Fruit fly (Drosophila melanogaster) whole organism, wandering third instar larva: ENCODE data around the gene CG42538.

ENCODE experiments used
- Abd-B ChIP-seq: fragments of >200 bp; optimal IDR thresholded peaks from 2 replicates; lab custom pipeline; 2017; ENCODE audit warnings: missing biosample characterization, missing genetic modification characterization
- CrebA ChIP-seq: fragments of 200-800 bp; sonication (Bioruptor generic); optimal IDR thresholded peaks from 2 replicates; lab custom pipeline; 2016; ENCODE audit warnings: missing biosample characterization, mild to moderate bottlenecking, missing genetic modification characterization, borderline replicate concordance
- Dfd ChIP-seq: fragments of >200 bp; optimal IDR thresholded peaks from 2 replicates; lab custom pipeline; 2017; ENCODE audit warnings: missing biosample characterization, missing genetic modification characterization
- Dif ChIP-seq: fragments of 200-275, 200-300 bp; sonication (Bioruptor generic); optimal IDR thresholded peaks from 2 replicates; lab custom pipeline; 2018; ENCODE audit warnings: missing biosample characterization, missing genetic modification characterization; ENCODE audit not compliant: partially characterized antibody
- HLH106 ChIP-seq: fragments of 200-800 bp; optimal IDR thresholded peaks from 3 replicates; lab custom pipeline; 2019; ENCODE audit warnings: missing biosample characterization, mild to moderate bottlenecking, missing genetic modification characterization, moderate library complexity
- Hnf4 ChIP-seq: fragments of 200-800 bp; sonication (Bioruptor generic); optimal IDR thresholded peaks from 2 replicates; lab custom pipeline; 2016; ENCODE audit warnings: missing biosample characterization, mild to moderate bottlenecking, missing genetic modification characterization
- Hr78 ChIP-seq: fragments of >200 bp; optimal IDR thresholded peaks from 2 replicates; lab custom pipeline; 2017; ENCODE audit warnings: missing biosample characterization, missing genetic modification characterization
- Hr83 ChIP-seq: fragments of 200-300 bp; sonication (Bioruptor generic); optimal IDR thresholded peaks from 2 replicates; lab custom pipeline; 2016; ENCODE audit warnings: missing biosample characterization, mild to moderate bottlenecking, missing genetic modification characterization, moderate library complexity; ENCODE audit not compliant: poor library complexity, severe bottlenecking
- Jra ChIP-seq: sonication (Bioruptor generic); optimal IDR thresholded peaks from 2 replicates; lab custom pipeline; 2016; ENCODE audit warnings: missing biosample characterization, missing genetic modification characterization
- Mio ChIP-seq: sonication (Bioruptor generic); optimal IDR thresholded peaks from 2 replicates; lab custom pipeline; 2016; ENCODE audit warnings: missing biosample characterization, missing genetic modification characterization
- Myc ChIP-seq: fragments of >200 bp; optimal IDR thresholded peaks from 2 replicates; lab custom pipeline; 2017
- N ChIP-seq: fragments of >200 bp; optimal IDR thresholded peaks from 2 replicates; lab custom pipeline; 2018; ENCODE audit warnings: missing biosample characterization, missing external identifiers, missing genetic modification characterization
- OdsH ChIP-seq: fragments of 200-800 bp; sonication (Bioruptor generic); optimal IDR thresholded peaks from 2 replicates; lab custom pipeline; 2016; ENCODE audit warnings: missing biosample characterization, mild to moderate bottlenecking, missing genetic modification characterization
- Rel ChIP-seq, 2 experiments: fragments of 200-800 bp; sonication (Bioruptor generic) in 1 of 2; optimal IDR thresholded peaks; 2 replicates in 1 of 2; 3 replicates in 1 of 2; lab custom pipeline; 2016 to 2019; ENCODE audit warnings: mild to moderate bottlenecking in 2 of 2, missing biosample characterization in 2 of 2, missing genetic modification characterization in 2 of 2, moderate library complexity in 1 of 2
- Sp1 ChIP-seq: fragments of 200-800 bp; sonication (Bioruptor generic); optimal IDR thresholded peaks from 3 replicates; lab custom pipeline; 2019; ENCODE audit warnings: missing biosample characterization, mild to moderate bottlenecking, missing genetic modification characterization, moderate library complexity
- Vsx2 ChIP-seq: fragments of 200-300, 225-300 bp; sonication (Bioruptor generic); optimal IDR thresholded peaks from 2 replicates; lab custom pipeline; 2018; ENCODE audit warnings: missing biosample characterization, missing genetic modification characterization; ENCODE audit not compliant: partially characterized antibody
- br ChIP-seq: fragments of 200-800 bp; sonication (Bioruptor generic); optimal IDR thresholded peaks from 2 replicates; lab custom pipeline; 2016; ENCODE audit warnings: missing biosample characterization, missing genetic modification characterization
- brk ChIP-seq: fragments of 200-800 bp; sonication (Bioruptor generic); optimal IDR thresholded peaks from 2 replicates; lab custom pipeline; 2016; ENCODE audit warnings: missing biosample characterization, mild to moderate bottlenecking, missing genetic modification characterization
- dmrt93B ChIP-seq: fragments of 200-800 bp; sonication (Bioruptor generic); optimal IDR thresholded peaks from 2 replicates; lab custom pipeline; 2018; ENCODE audit warnings: missing biosample characterization, mild to moderate bottlenecking, missing genetic modification characterization
- foxo ChIP-seq, 2 experiments: fragments of 200-800 bp; sonication (Bioruptor generic); optimal IDR thresholded peaks; 2 replicates in 1 of 2; 3 replicates in 1 of 2; lab custom pipeline; 2016 to 2017; ENCODE audit warnings: missing biosample characterization in 2 of 2, missing genetic modification characterization in 2 of 2
- h ChIP-seq: fragments of 200-800 bp; sonication (Bioruptor generic); optimal IDR thresholded peaks from 3 replicates; lab custom pipeline; 2016; ENCODE audit warnings: missing biosample characterization, mild to moderate bottlenecking, missing genetic modification characterization
- jim ChIP-seq: fragments of 175-275, 200-325 bp; sonication (Bioruptor generic); optimal IDR thresholded peaks from 2 replicates; lab custom pipeline; 2016; ENCODE audit warnings: missing biosample characterization, mild to moderate bottlenecking, missing genetic modification characterization
- lola ChIP-seq: fragments of >200 bp; optimal IDR thresholded peaks from 2 replicates; lab custom pipeline; 2017; ENCODE audit warnings: missing biosample characterization, missing genetic modification characterization
- psq ChIP-seq: fragments of 200-800 bp; sonication (Bioruptor generic); optimal IDR thresholded peaks from 3 replicates; lab custom pipeline; 2017; ENCODE audit warnings: missing biosample characterization, mild to moderate bottlenecking, missing genetic modification characterization, moderate library complexity
- sage ChIP-seq: fragments of 200-800 bp; sonication (Bioruptor generic); optimal IDR thresholded peaks from 2 replicates; lab custom pipeline; 2016; ENCODE audit warnings: missing biosample characterization, mild to moderate bottlenecking, missing genetic modification characterization
- sv ChIP-seq: fragments of 200-800 bp; sonication (Bioruptor generic); optimal IDR thresholded peaks from 3 replicates; lab custom pipeline; 2016; ENCODE audit warnings: missing biosample characterization, missing genetic modification characterization
- tai ChIP-seq: sonication (Bioruptor generic); optimal IDR thresholded peaks from 2 replicates; lab custom pipeline; 2016; ENCODE audit warnings: missing biosample characterization, missing genetic modification characterization
- usp ChIP-seq: fragments of >200 bp; optimal IDR thresholded peaks from 2 replicates; lab custom pipeline; 2017; ENCODE audit warnings: missing biosample characterization, missing genetic modification characterization
- woc ChIP-seq: sonication (Bioruptor generic); optimal IDR thresholded peaks from 2 replicates; lab custom pipeline; 2016; ENCODE audit warnings: missing biosample characterization, mild to moderate bottlenecking, missing genetic modification characterization

Gene CG42538

DNA sequence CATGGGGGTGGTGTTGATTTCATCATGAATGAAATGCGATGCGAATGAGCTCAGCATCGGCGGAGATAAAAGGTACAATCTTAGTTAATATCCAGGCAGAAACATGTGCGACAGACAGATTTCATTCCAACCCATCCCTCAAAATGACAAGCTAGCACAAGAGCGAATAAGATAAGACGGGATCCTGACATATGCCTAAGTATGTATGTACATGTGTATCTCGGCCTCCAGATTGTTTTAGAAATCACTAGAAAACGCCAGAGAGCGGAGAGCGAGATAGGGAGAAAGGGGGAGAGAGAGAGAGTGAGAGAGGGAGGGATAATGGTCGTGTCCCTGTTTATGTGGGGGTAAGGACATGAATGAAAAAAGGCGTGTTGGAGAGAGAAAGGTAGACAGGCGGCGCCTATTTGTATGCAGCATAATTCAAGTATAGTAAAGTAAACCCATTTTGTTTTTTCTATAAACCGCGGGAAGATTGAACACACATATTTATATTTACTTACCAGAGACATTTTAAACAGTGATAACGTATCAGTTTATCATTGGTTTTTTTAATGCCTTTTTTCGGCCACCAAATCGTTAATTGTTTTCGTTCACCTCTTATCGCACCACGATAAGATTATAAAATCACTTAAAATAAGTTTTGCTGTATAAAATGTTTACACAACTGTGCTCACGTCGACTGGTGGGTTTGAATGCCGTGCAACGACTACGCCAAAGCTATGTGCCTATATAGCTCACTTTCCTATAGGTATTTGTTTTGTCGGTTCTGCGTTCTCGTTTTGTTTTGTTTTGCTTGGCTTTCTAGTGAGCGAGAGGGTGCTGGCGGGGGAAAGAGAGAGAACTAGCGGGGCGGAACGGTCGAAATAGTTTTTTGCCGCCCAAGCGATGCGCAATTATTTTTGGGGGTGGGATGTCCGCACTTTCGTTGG is 15.9 kb downstream of the CG42538 start:
- TF ChIP-seq usp (GFP tag; lab: Kevin White, UChicago), result no peak
- no peak for TF ChIP-seq N (GFP tag; lab: Kevin White, UChicago)
- no peak for TF ChIP-seq Dfd
- TF ChIP-seq br (GFP tag; lab: Kevin White, UChicago), result peak; percentile 2
- TF ChIP-seq sage (GFP tag; lab: Kevin White, UChicago), result no peak
- TF ChIP-seq brk (GFP tag; lab: Kevin White, UChicago), result peak; percentile 27
- TF ChIP-seq Vsx2 (GFP tag; lab: Kevin White, UChicago), result no peak
- peak; percentile 22 for TF ChIP-seq Hnf4 (GFP tag; lab: Kevin White, UChicago)
- TF ChIP-seq Abd-B (GFP tag; lab: Kevin White, UChicago), result no peak
- no peak for TF ChIP-seq woc
- peak; percentile 38 for TF ChIP-seq Jra (GFP tag; lab: Kevin White, UChicago)
- TF ChIP-seq sv, result peak; percentile 32
- TF ChIP-seq CrebA, result peak; percentile 64
- TF ChIP-seq dmrt93B, result no peak
- TF ChIP-seq Hr83 (GFP tag; lab: Kevin White, UChicago), result peak; percentile 6
- no peak for TF ChIP-seq lola (GFP tag; lab: Kevin White, UChicago)
- peak; percentile 63 for TF ChIP-seq Sp1
- TF ChIP-seq Rel (GFP tag; optimal IDR thresholded peaks at IDR 0.05; lab: Kevin White, UChicago), result no peak
- peak; percentile 5 for TF ChIP-seq Rel (tag; optimal IDR thresholded peaks at IDR 0.05; lab: Kevin White, UChicago)
- no peak for TF ChIP-seq Myc (lab: Kevin White, UChicago)
- TF ChIP-seq h (GFP tag; lab: Kevin White, UChicago), result peak; percentile 58
- no peak for TF ChIP-seq psq (GFP tag; lab: Kevin White, UChicago)
- no peak for TF ChIP-seq HLH106 (tag; lab: Kevin White, UChicago)
- no peak for TF ChIP-seq tai (GFP tag; lab: Kevin White, UChicago)
- TF ChIP-seq Hr78 (GFP tag; lab: Kevin White, UChicago), result no peak

- no peak for TF ChIP-seq tai (GFP tag; lab: Kevin White, UChicago)
- no peak for TF ChIP-seq Rel (GFP tag; optimal IDR thresholded peaks at IDR 0.05; lab: Kevin White, UChicago)
- peak; percentile 65 for TF ChIP-seq Rel (tag; optimal IDR thresholded peaks at IDR 0.05; lab: Kevin White, UChicago)
- TF ChIP-seq Vsx2 (GFP tag; lab: Kevin White, UChicago), result peak; percentile 92
- no peak for TF ChIP-seq jim (GFP tag; lab: Kevin White, UChicago)
- TF ChIP-seq Myc (lab: Kevin White, UChicago), result peak; percentile 74
- TF ChIP-seq Sp1, result no peak
- TF ChIP-seq Abd-B (GFP tag; lab: Kevin White, UChicago), result no peak
- peak; percentile 15 for TF ChIP-seq HLH106 (tag; lab: Kevin White, UChicago)
- no peak for TF ChIP-seq Hr78 (GFP tag; lab: Kevin White, UChicago)
- no peak for TF ChIP-seq brk (GFP tag; lab: Kevin White, UChicago)
- TF ChIP-seq OdsH, result no peak
- TF ChIP-seq CrebA, result no peak
- TF ChIP-seq Dif (GFP tag; lab: Kevin White, UChicago), result no peak
Measured at dm6 chr3L:16050887-16051258, 16.5 kb downstream of the CG42538 start, which contains the start of gene Diap1. Gene Diap1 (minus strand): TSS chr3L:16051034.

dm6 chr3L:16051719-16052122 is 17.4 kb downstream of the CG42538 start, which contains the start of gene Mbs:
Gene Mbs (plus strand): TSS chr3L:16051959.
- TF ChIP-seq brk (GFP tag; lab: Kevin White, UChicago) (peak; percentile 37), foxo (GFP tag; optimal IDR thresholded peaks at IDR 0.05; lab: Kevin White, UChicago) (no peak), Sp1 (peak; percentile 52), Hnf4 (GFP tag; lab: Kevin White, UChicago) (peak; percentile 42), HLH106 (tag; lab: Kevin White, UChicago) (peak; percentile 24), Rel (GFP tag; optimal IDR thresholded peaks at IDR 0.05; lab: Kevin White, UChicago) (no peak), Rel (tag; optimal IDR thresholded peaks at IDR 0.05; lab: Kevin White, UChicago) (peak; percentile 57), Mio (no peak), woc (peak; percentile 42), h (GFP tag; lab: Kevin White, UChicago) (no peak), Vsx2 (GFP tag; lab: Kevin White, UChicago) (peak; percentile 50), tai (GFP tag; lab: Kevin White, UChicago) (peak; percentile 32)
